Fruit fly (Drosophila melanogaster) whole organism, pupa: ENCODE results near the gene CG5068.

Experiments
- CG12605 ChIP-seq: fragments of 200-800 bp; sonication (Bioruptor generic); IDR thresholded peaks from 2 replicates; pipeline ENCODE4 v1.3.6; 2022; ENCODE audit warnings: missing biosample characterization, missing genetic modification characterization
- CG13204 ChIP-seq: fragments of 200-800 bp; sonication (Bioruptor generic); optimal IDR thresholded peaks from 2 replicates; lab custom pipeline; 2018; ENCODE audit warnings: missing biosample characterization, mild to moderate bottlenecking, missing genetic modification characterization, moderate library complexity
- CG15710 ChIP-seq: fragments of 200-800 bp; sonication (Bioruptor generic); optimal IDR thresholded peaks from 2 replicates; lab custom pipeline; 2018; ENCODE audit warnings: missing biosample characterization, mild to moderate bottlenecking, missing genetic modification characterization, moderate library complexity
- CG17806 ChIP-seq: fragments of 200-800 bp; sonication (Bioruptor generic); optimal IDR thresholded peaks from 2 replicates; lab custom pipeline; 2018; ENCODE audit warnings: missing biosample characterization, mild to moderate bottlenecking, missing genetic modification characterization, moderate library complexity
- CG34367 ChIP-seq: fragments of 200-800 bp; sonication (Bioruptor generic); optimal IDR thresholded peaks from 2 replicates; lab custom pipeline; 2018; ENCODE audit warnings: missing biosample characterization, mild to moderate bottlenecking, missing genetic modification characterization
- CG4496 ChIP-seq: fragments of 200-800 bp; sonication (Bioruptor generic); IDR thresholded peaks from 3 replicates; pipeline ENCODE4 v1.3.6; 2022; ENCODE audit warnings: missing biosample characterization, missing genetic modification characterization
- CG8301 ChIP-seq: fragments of 200-800 bp; sonication (Bioruptor generic); optimal IDR thresholded peaks from 2 replicates; lab custom pipeline; 2018; ENCODE audit warnings: missing biosample characterization, mild to moderate bottlenecking, missing genetic modification characterization
- CG9948 ChIP-seq: fragments of 200-800 bp; sonication (Bioruptor generic); optimal IDR thresholded peaks from 2 replicates; lab custom pipeline; 2018; ENCODE audit warnings: missing biosample characterization, mild to moderate bottlenecking, missing genetic modification characterization, moderate library complexity
- D1 ChIP-seq: fragments of 200-800 bp; sonication (Bioruptor generic); optimal IDR thresholded peaks from 2 replicates; lab custom pipeline; 2018; ENCODE audit warnings: missing biosample characterization, mild to moderate bottlenecking, missing genetic modification characterization, moderate library complexity
- EcR ChIP-seq: fragments of 200-800 bp; sonication (Bioruptor generic); optimal IDR thresholded peaks from 3 replicates; lab custom pipeline; 2019; ENCODE audit warnings: missing biosample characterization, missing genetic modification characterization, mild to moderate bottlenecking, moderate library complexity, missing genetic modification reagents
- Pif1A ChIP-seq: fragments of 200-800 bp; sonication (Bioruptor generic); optimal IDR thresholded peaks from 3 replicates; lab custom pipeline; 2016; ENCODE audit warnings: missing biosample characterization, missing genetic modification characterization
- fd96Ca ChIP-seq: fragments of 200-800 bp; sonication (Bioruptor generic); IDR thresholded peaks from 3 replicates; pipeline ENCODE4 v1.3.6; 2022; ENCODE audit warnings: missing biosample characterization, missing genetic modification characterization
- gl ChIP-seq: fragments of 200-800 bp; sonication (Bioruptor generic); optimal IDR thresholded peaks from 2 replicates; lab custom pipeline; 2018; ENCODE audit warnings: missing biosample characterization, mild to moderate bottlenecking, missing genetic modification characterization

DNA sequence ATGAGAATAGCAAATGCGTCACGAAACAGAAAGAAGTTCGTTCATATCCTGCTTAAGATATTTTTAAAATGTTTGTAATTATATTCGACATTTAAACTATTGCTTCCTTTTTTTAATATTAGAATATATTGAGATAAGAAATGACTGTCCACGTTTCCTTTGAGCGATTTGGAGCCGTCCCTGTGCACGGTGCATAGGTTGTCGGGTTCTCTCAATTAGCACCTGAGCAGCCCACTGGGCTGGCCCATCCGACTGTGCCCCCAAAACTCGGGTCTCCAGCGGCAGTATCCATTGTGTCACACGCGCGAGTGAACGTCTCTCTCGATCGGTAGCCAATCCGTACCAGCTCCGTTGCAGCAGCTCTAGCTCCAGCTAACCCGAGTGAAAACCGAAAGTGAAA is 28.0 kb upstream of the CG5068 start, which contains the start of gene CG13313:
- TF ChIP-seq CG12605, result no peak
- no peak for TF ChIP-seq CG17806
- no peak for TF ChIP-seq CG9948
- TF ChIP-seq CG34367 (tag; lab: Kevin White, UChicago), result no peak
- TF ChIP-seq CG13204 (GFP tag; lab: Kevin White, UChicago), result no peak
- no peak for TF ChIP-seq CG15710 (tag; lab: Kevin White, UChicago)
- no peak for TF ChIP-seq gl (tag; lab: Kevin White, UChicago)
- no peak for TF ChIP-seq fd96Ca (GFP tag; lab: Robert Waterston, UW)
- no peak for TF ChIP-seq D1
- TF ChIP-seq CG4496 (GFP tag; lab: Robert Waterston, UW), result no peak
- no peak for TF ChIP-seq EcR (GFP tag; lab: Kevin White, UChicago)
- TF ChIP-seq CG8301 (tag; lab: Kevin White, UChicago), result no peak
- no peak for TF ChIP-seq Pif1A (GFP tag; lab: Kevin White, UChicago)
